Fruit fly (Drosophila melanogaster): ENCODE measurements around the gene CG18754.

The CG18754 gene

DNA sequence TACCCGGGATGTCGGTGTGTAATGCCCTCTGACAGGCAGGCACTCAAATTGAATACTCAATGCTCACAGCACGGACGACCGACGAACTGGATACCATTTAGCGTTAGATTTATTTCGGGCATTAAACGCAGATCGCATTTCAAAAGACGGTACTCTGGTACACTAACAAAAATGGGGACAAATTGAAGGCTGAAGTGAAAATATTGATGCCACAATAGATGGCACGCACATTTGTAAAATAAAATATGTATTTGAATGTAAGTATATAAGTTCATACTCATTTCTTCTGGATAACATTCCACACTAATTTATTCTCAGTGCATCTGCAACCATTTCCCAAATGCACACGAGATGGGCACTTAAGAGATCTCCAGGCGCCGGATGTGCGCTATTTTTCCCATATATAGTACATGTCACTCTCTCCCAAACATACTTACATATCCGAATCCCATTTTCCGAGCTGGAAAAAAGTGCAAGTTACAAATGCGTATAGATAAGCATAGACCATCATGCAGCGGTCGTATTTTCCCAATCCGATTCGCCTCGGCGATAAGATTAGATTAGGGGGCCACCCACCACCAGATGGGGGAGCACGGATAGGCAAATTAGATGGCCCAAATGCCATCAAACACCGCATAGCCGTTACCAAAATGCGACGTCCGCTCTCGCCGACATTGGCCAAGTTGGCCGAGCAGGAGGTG is 25.8 kb downstream of the CG18754 start, which contains the start of gene CG10301 (continued):
- peak; percentile 27 for TF ChIP-seq Dad (GFP tag; optimal IDR thresholded peaks at IDR 0.05)
- TF ChIP-seq CG14050 (GFP tag; IDR thresholded peaks at IDR 0.05): no peak
- peak; percentile 67 for TF ChIP-seq D19A (tag; optimal IDR thresholded peaks at IDR 0.05)
- no peak for TF ChIP-seq Hand (GFP tag; optimal IDR thresholded peaks at IDR 0.05)
- peak; percentile 1 for TF ChIP-seq slp2 (GFP tag; optimal IDR thresholded peaks at IDR 0.05)
- TF ChIP-seq CG6813 (GFP tag; optimal IDR thresholded peaks at IDR 0.05): peak; percentile 29
- peak; percentile 40 for TF ChIP-seq cato (GFP tag; optimal IDR thresholded peaks at IDR 0.05; ENCODE audit: borderline replicate concordance)
- no peak for TF ChIP-seq CG3838 (GFP tag; optimal IDR thresholded peaks at IDR 0.05)
- peak; percentile 13 for TF ChIP-seq NfI (GFP tag; optimal IDR thresholded peaks at IDR 0.05)
- TF ChIP-seq unc-4 (GFP tag; IDR thresholded peaks at IDR 0.05; ENCODE audit: partially characterized antibody): no peak
- no peak for TF ChIP-seq CG2120 (GFP tag; optimal IDR thresholded peaks at IDR 0.05)
- no peak for TF ChIP-seq sc (optimal IDR thresholded peaks at IDR 0.05)
- TF ChIP-seq sc (GFP tag; optimal IDR thresholded peaks at IDR 0.05): peak; percentile 50
- TF ChIP-seq CG14014 (GFP tag; IDR thresholded peaks at IDR 0.05): no peak
- no peak for TF ChIP-seq cg (GFP tag; optimal IDR thresholded peaks at IDR 0.05)
- TF ChIP-seq CG8944 (GFP tag; optimal IDR thresholded peaks at IDR 0.05): peak; percentile 22
- no peak for TF ChIP-seq CG10321 (GFP tag; IDR thresholded peaks at IDR 0.05)
- no peak for TF ChIP-seq hkb (optimal IDR thresholded peaks at IDR 0.05)
- peak; percentile 55; the same call in 1 of the 2 replicates for TF ChIP-seq hkb (GFP tag; IDR thresholded peaks at IDR 0.05)
- TF ChIP-seq hb (GFP tag; IDR thresholded peaks at IDR 0.05; ENCODE audit: partially characterized antibody): no peak
- no peak; the same call in 2 of the 3 replicates for TF ChIP-seq Aef1 (GFP tag; IDR thresholded peaks at IDR 0.05)
- TF ChIP-seq CG11085 (GFP tag; IDR thresholded peaks at IDR 0.05): no peak
- no peak for TF ChIP-seq HLH54F (GFP tag; optimal IDR thresholded peaks at IDR 0.05)
- TF ChIP-seq Blimp-1 (GFP tag; optimal IDR thresholded peaks at IDR 0.05): peak; percentile 67
- peak; percentile 31 for TF ChIP-seq sqz (GFP tag; optimal IDR thresholded peaks at IDR 0.05)
- TF ChIP-seq CG7839 (tag; optimal IDR thresholded peaks at IDR 0.05): peak; percentile 60
- peak; percentile 59 for TF ChIP-seq CG4424 (GFP tag; optimal IDR thresholded peaks at IDR 0.05)
- peak; percentile 25 for TF ChIP-seq odd (GFP tag; optimal IDR thresholded peaks at IDR 0.05)
- no peak for TF ChIP-seq caup (GFP tag; optimal IDR thresholded peaks at IDR 0.05; ENCODE audit: severe bottlenecking)
- TF ChIP-seq chm (GFP tag; IDR thresholded peaks at IDR 0.05): peak; percentile 72
- no peak for TF ChIP-seq pfk (GFP tag; optimal IDR thresholded peaks at IDR 0.05)
- no peak for TF ChIP-seq Lim3 (GFP tag; IDR thresholded peaks at IDR 0.05)
- TF ChIP-seq gcm (GFP tag; optimal IDR thresholded peaks at IDR 0.05): no peak
- TF ChIP-seq hbn (GFP tag; IDR thresholded peaks at IDR 0.05; ENCODE audit: partially characterized antibody): no peak
- peak; percentile 0 for TF ChIP-seq tap (tag; optimal IDR thresholded peaks at IDR 0.05)
- TF ChIP-seq ato (GFP tag; IDR thresholded peaks at IDR 0.05; ENCODE audit: partially characterized antibody): no peak
- TF ChIP-seq disco-r (GFP tag; optimal IDR thresholded peaks at IDR 0.05): no peak
- TF ChIP-seq Hmx (GFP tag; optimal IDR thresholded peaks at IDR 0.05): no peak
- TF ChIP-seq esg (GFP tag; conservative IDR thresholded peaks at IDR 0.05): peak; percentile 52
- no peak for TF ChIP-seq z (GFP tag; IDR thresholded peaks at IDR 0.05)
- TF ChIP-seq az2 (GFP tag; optimal IDR thresholded peaks at IDR 0.05): peak; percentile 64
- TF ChIP-seq cwo (GFP tag; optimal IDR thresholded peaks at IDR 0.05): no peak
- no peak for TF ChIP-seq Trl (optimal IDR thresholded peaks at IDR 0.05)
- TF ChIP-seq Trl (GFP tag; optimal IDR thresholded peaks at IDR 0.05): peak; percentile 12
- TF ChIP-seq Nf-YC (tag; optimal IDR thresholded peaks at IDR 0.05): no peak
- TF ChIP-seq chif (GFP tag; optimal IDR thresholded peaks at IDR 0.05): peak; percentile 30 to 77
- no peak for TF ChIP-seq fd3F (GFP tag; optimal IDR thresholded peaks at IDR 0.05)
- TF ChIP-seq ERR (GFP tag; optimal IDR thresholded peaks at IDR 0.05): no peak
- TF ChIP-seq da (GFP tag; optimal IDR thresholded peaks at IDR 0.05): no peak
- TF ChIP-seq bigmax (GFP tag; optimal IDR thresholded peaks at IDR 0.05): no peak
